Fruit fly (Drosophila melanogaster): ENCODE data around the gene Task7.

Gene Task7

dm6 chr3R:9428189-9428699, 16.2 kb upstream of the Task7 start (continued):
- TF ChIP-seq Fer1 (GFP tag; optimal IDR thresholded peaks at IDR 0.05) (peak; percentile 75), lola (GFP tag; optimal IDR thresholded peaks at IDR 0.05) (no peak), CG34376 (GFP tag; optimal IDR thresholded peaks at IDR 0.05) (peak; percentile 87), gcm2 (GFP tag; optimal IDR thresholded peaks at IDR 0.05) (peak; percentile 42), caup (GFP tag; optimal IDR thresholded peaks at IDR 0.05; ENCODE audit: severe bottlenecking) (peak; percentile 69), CG3847 (GFP tag; IDR thresholded peaks at IDR 0.05) (no peak), Hand (GFP tag; optimal IDR thresholded peaks at IDR 0.05) (peak; percentile 54), zfh2 (GFP tag; optimal IDR thresholded peaks at IDR 0.05) (no peak), CG18011 (GFP tag; optimal IDR thresholded peaks at IDR 0.05) (peak; percentile 16), CG6175 (GFP tag; IDR thresholded peaks at IDR 0.05) (no peak), ase (GFP tag; IDR thresholded peaks at IDR 0.05) (no peak), CG5953 (GFP tag; IDR thresholded peaks at IDR 0.05) (0 out of 2 replicates have a peak, but pooled peaks have one; percentile 53), Hr3 (GFP tag; optimal IDR thresholded peaks at IDR 0.05) (no peak), kay (GFP tag; optimal IDR thresholded peaks at IDR 0.05) (no peak), CG31365 (tag; optimal IDR thresholded peaks at IDR 0.05) (peak; percentile 47), CG4820 (GFP tag; optimal IDR thresholded peaks at IDR 0.05) (no peak), MTF-1 (GFP tag; optimal IDR thresholded peaks at IDR 0.05; ENCODE audit: borderline replicate concordance) (peak; percentile 25), CG7987 (GFP tag; optimal IDR thresholded peaks at IDR 0.05) (peak; percentile 63), unpg (GFP tag; optimal IDR thresholded peaks at IDR 0.05) (peak; percentile 21), CG17802 (tag; optimal IDR thresholded peaks at IDR 0.05) (no peak), Chrac-16 (GFP tag; optimal IDR thresholded peaks at IDR 0.05) (no peak), CG8944 (GFP tag; optimal IDR thresholded peaks at IDR 0.05) (no peak), trem (tag; optimal IDR thresholded peaks at IDR 0.05) (no peak), CG13296 (GFP tag; optimal IDR thresholded peaks at IDR 0.05) (peak; percentile 75), CG6813 (GFP tag; optimal IDR thresholded peaks at IDR 0.05) (peak; percentile 84), CG10147 (GFP tag; optimal IDR thresholded peaks at IDR 0.05) (no peak), ewg (GFP tag; optimal IDR thresholded peaks at IDR 0.05) (no peak), D (optimal IDR thresholded peaks at IDR 0.05) (no peak), D (GFP tag; optimal IDR thresholded peaks at IDR 0.05) (peak; percentile 24), ac (GFP tag; optimal IDR thresholded peaks at IDR 0.05) (peak; percentile 8), CG10321 (GFP tag; IDR thresholded peaks at IDR 0.05) (0 out of 2 replicates have a peak, but pooled peaks have one; percentile 15), CG15601 (tag; optimal IDR thresholded peaks at IDR 0.05) (peak; percentile 24), MESR4 (GFP tag; optimal IDR thresholded peaks at IDR 0.05) (no peak), z (GFP tag; IDR thresholded peaks at IDR 0.05) (peak; percentile 63; the same call in 2 of the 3 replicates), Lhr (GFP tag; optimal IDR thresholded peaks at IDR 0.05) (no peak), eyg (GFP tag; optimal IDR thresholded peaks at IDR 0.05) (no peak), HmgZ (tag; optimal IDR thresholded peaks at IDR 0.05) (peak; percentile 52), Poxn (GFP tag; IDR thresholded peaks at IDR 0.05) (no peak), CG6791 (GFP tag; IDR thresholded peaks at IDR 0.05; ENCODE audit: partially characterized antibody) (no peak), CG2199 (GFP tag; IDR thresholded peaks at IDR 0.05) (peak; percentile 25; the same call in 1 of the 3 replicates), grn (GFP tag; optimal IDR thresholded peaks at IDR 0.05) (peak; percentile 32), sna (GFP tag; IDR thresholded peaks at IDR 0.05; ENCODE audit: partially characterized antibody) (0 out of 2 replicates have a peak, but pooled peaks have one; percentile 21), vnd (GFP tag; IDR thresholded peaks at IDR 0.05; ENCODE audit: partially characterized antibody) (0 out of 3 replicates have a peak, but pooled peaks have one; percentile 33), PHDP (tag; optimal IDR thresholded peaks at IDR 0.05) (peak; percentile 50), CG17328 (GFP tag; IDR thresholded peaks at IDR 0.05) (no peak), CG34224 (GFP tag; IDR thresholded peaks at IDR 0.05; ENCODE audit: partially characterized antibody) (peak; percentile 72; the same call in 2 of the 3 replicates), p53 (GFP tag; optimal IDR thresholded peaks at IDR 0.05) (no peak), Xbp1 (GFP tag; optimal IDR thresholded peaks at IDR 0.05) (no peak), HmgD (GFP tag; optimal IDR thresholded peaks at IDR 0.05) (no peak)

Measured in whole organism, embryonic.